Fruit fly (Drosophila melanogaster) whole organism, embryonic: ENCODE results near the gene MTF-1.
A peak's percentile ranks its signal among the peaks of the same experiment; 100 is the strongest.

ENCODE experiments used
- Adf1 ChIP-seq: fragments of 200-800 bp; sonication (Bioruptor generic); IDR thresholded peaks from 2 replicates; pipeline ENCODE4 v1.3.6; 2022; ENCODE audit warnings: missing biosample characterization, missing genetic modification characterization
- Aef1 ChIP-seq: fragments of 200-800 bp; sonication (Bioruptor generic); IDR thresholded peaks from 3 replicates; pipeline ENCODE4 v1.3.6; 2022; ENCODE audit warnings: missing biosample characterization, missing genetic modification characterization
- B-H1 ChIP-seq: fragments of 200-800 bp; sonication (Bioruptor generic); IDR thresholded peaks from 3 replicates; pipeline ENCODE4 v1.3.6; 2022; ENCODE audit warnings: missing biosample characterization, missing genetic modification characterization
- CG10543 ChIP-seq: fragments of 200-800 bp; sonication (Bioruptor generic); optimal IDR thresholded peaks from 3 replicates; lab custom pipeline; 2017; ENCODE audit warnings: missing biosample characterization, mild to moderate bottlenecking, missing genetic modification characterization, moderate library complexity
- CG12071 ChIP-seq: fragments of 200-800 bp; sonication (Bioruptor generic); optimal IDR thresholded peaks from 3 replicates; lab custom pipeline; 2018; ENCODE audit warnings: missing biosample characterization, mild to moderate bottlenecking, missing genetic modification characterization
- CG12299 ChIP-seq: fragments of 200-800 bp; sonication (Bioruptor generic); optimal IDR thresholded peaks from 2 replicates; lab custom pipeline; 2018; ENCODE audit warnings: missing biosample characterization, mild to moderate bottlenecking, missing genetic modification characterization
- CG13894 ChIP-seq: fragments of 200-800 bp; sonication (Bioruptor generic); optimal IDR thresholded peaks from 3 replicates; lab custom pipeline; 2018; ENCODE audit warnings: missing biosample characterization, mild to moderate bottlenecking, missing genetic modification characterization, moderate library complexity
- CG14050 ChIP-seq: fragments of 200-800 bp; sonication (Bioruptor generic); IDR thresholded peaks from 3 replicates; pipeline ENCODE4 v1.3.6; 2022; ENCODE audit warnings: missing biosample characterization, missing genetic modification characterization
- CG15073 ChIP-seq: fragments of 200-800 bp; sonication (Bioruptor generic); optimal IDR thresholded peaks from 2 replicates; lab custom pipeline; 2016; ENCODE audit warnings: missing biosample characterization, missing genetic modification characterization
- CG1529 ChIP-seq: fragments of 200-800 bp; sonication (Bioruptor generic); optimal IDR thresholded peaks from 3 replicates; lab custom pipeline; 2018; ENCODE audit warnings: missing biosample characterization, missing genetic modification characterization
- CG15479 ChIP-seq: fragments of 200-800 bp; sonication (Bioruptor generic); optimal IDR thresholded peaks from 3 replicates; lab custom pipeline; 2019; ENCODE audit warnings: missing biosample characterization, mild to moderate bottlenecking, missing genetic modification characterization, moderate library complexity
- CG17186 ChIP-seq: fragments of 200-800 bp; sonication (Bioruptor generic); optimal IDR thresholded peaks from 3 replicates; lab custom pipeline; 2017; ENCODE audit warnings: missing biosample characterization, missing genetic modification reagents, missing genetic modification characterization
- CG17612 ChIP-seq: fragments of 200-800 bp; sonication (Bioruptor generic); IDR thresholded peaks from 2 replicates; pipeline ENCODE4 v1.3.6; 2022; ENCODE audit warnings: missing biosample characterization, missing genetic modification characterization
- CG18619 ChIP-seq: fragments of 200-800 bp; sonication (Bioruptor generic); optimal IDR thresholded peaks from 3 replicates; lab custom pipeline; 2017; ENCODE audit warnings: missing biosample characterization, mild to moderate bottlenecking, missing genetic modification characterization
- CG2199 ChIP-seq: fragments of 200-800 bp; sonication (Bioruptor generic); IDR thresholded peaks from 3 replicates; pipeline ENCODE4 v1.3.6; 2022; ENCODE audit warnings: missing biosample characterization, missing genetic modification characterization
- CG2202 ChIP-seq: fragments of 200-800 bp; sonication (Bioruptor generic); optimal IDR thresholded peaks from 2 replicates; lab custom pipeline; 2018; ENCODE audit warnings: missing biosample characterization, mild to moderate bottlenecking, missing genetic modification characterization
- CG30403 ChIP-seq: fragments of 200-800 bp; sonication (Bioruptor generic); optimal IDR thresholded peaks from 3 replicates; lab custom pipeline; 2016; ENCODE audit warnings: missing biosample characterization, missing genetic modification characterization
- CG3407 ChIP-seq: fragments of 200-800 bp; sonication (Bioruptor generic); optimal IDR thresholded peaks from 2 replicates; lab custom pipeline; 2018; ENCODE audit warnings: missing biosample characterization, mild to moderate bottlenecking, missing genetic modification characterization
- CG3847 ChIP-seq: fragments of 200-800 bp; sonication (Bioruptor generic); IDR thresholded peaks from 2 replicates; pipeline ENCODE4 v1.3.6; 2022; ENCODE audit warnings: missing biosample characterization, missing genetic modification characterization
- CG4404 ChIP-seq: fragments of 200-800 bp; sonication (Bioruptor generic); IDR thresholded peaks from 2 replicates; pipeline ENCODE4 v1.3.6; 2022; ENCODE audit warnings: missing biosample characterization, missing genetic modification characterization
- CG4854 ChIP-seq: fragments of 200-800 bp; sonication (Bioruptor generic); optimal IDR thresholded peaks from 2 replicates; lab custom pipeline; 2016; ENCODE audit warnings: missing biosample characterization, missing genetic modification characterization, inconsistent platforms
- CG5180 ChIP-seq: fragments of 200-800 bp; sonication (Bioruptor generic); optimal IDR thresholded peaks from 3 replicates; lab custom pipeline; 2017; ENCODE audit warnings: missing biosample characterization, missing genetic modification characterization, mild to moderate bottlenecking, moderate library complexity, missing genetic modification reagents
- CG6272 ChIP-seq: fragments of 200-800 bp; sonication (Bioruptor generic); IDR thresholded peaks from 2 replicates; pipeline ENCODE4 v1.3.6; 2022; ENCODE audit warnings: missing biosample characterization, missing genetic modification characterization
- CG6654 ChIP-seq: fragments of 200-800 bp; sonication (Bioruptor generic); optimal IDR thresholded peaks from 2 replicates; lab custom pipeline; 2017; ENCODE audit warnings: missing biosample characterization, mild to moderate bottlenecking, missing genetic modification characterization
- Doc2 ChIP-seq: fragments of 200-800 bp; sonication (Bioruptor generic); IDR thresholded peaks from 2 replicates; pipeline ENCODE4 v1.3.6; 2022; ENCODE audit warnings: missing biosample characterization, missing genetic modification characterization
- Drgx ChIP-seq: fragments of 200-800 bp; sonication (Bioruptor generic); IDR thresholded peaks from 2 replicates; pipeline ENCODE4 v1.3.6; 2022; ENCODE audit warnings: missing biosample characterization, missing genetic modification characterization
- Ets97D ChIP-seq: fragments of 200-800 bp; sonication (Bioruptor generic); optimal IDR thresholded peaks from 3 replicates; lab custom pipeline; 2016; ENCODE audit warnings: missing biosample characterization, missing genetic modification characterization
- HLH4C ChIP-seq: fragments of 200-800 bp; sonication (Bioruptor generic); IDR thresholded peaks from 3 replicates; pipeline ENCODE4 v1.3.6; 2022; ENCODE audit warnings: missing biosample characterization, missing genetic modification characterization; ENCODE audit not compliant: partially characterized antibody
- Hmx ChIP-seq: fragments of 200-800 bp; sonication (Bioruptor generic); optimal IDR thresholded peaks from 2 replicates; lab custom pipeline; 2016; ENCODE audit warnings: missing biosample characterization, missing genetic modification characterization
- Mes4 ChIP-seq: fragments of 200-800 bp; sonication (Bioruptor generic); optimal IDR thresholded peaks from 2 replicates; lab custom pipeline; 2016; ENCODE audit warnings: missing biosample characterization, missing genetic modification characterization
- Neu2 ChIP-seq: fragments of 200-800 bp; sonication (Bioruptor generic); optimal IDR thresholded peaks from 3 replicates; lab custom pipeline; 2016; ENCODE audit warnings: missing biosample characterization, missing genetic modification characterization, borderline replicate concordance
- Poxn ChIP-seq: fragments of 200-800 bp; sonication (Bioruptor generic); IDR thresholded peaks from 2 replicates; pipeline ENCODE4 v1.3.6; 2022; ENCODE audit warnings: missing biosample characterization, missing genetic modification characterization
- Sox100B ChIP-seq: fragments of 200-800 bp; sonication (Bioruptor generic); optimal IDR thresholded peaks from 3 replicates; lab custom pipeline; 2018; ENCODE audit warnings: missing biosample characterization, mild to moderate bottlenecking, missing genetic modification characterization
- Taf1 ChIP-seq: fragments of 200-800 bp; sonication (Bioruptor generic); IDR thresholded peaks from 2 replicates; pipeline ENCODE4 v1.3.6; 2022; ENCODE audit warnings: missing biosample characterization, missing genetic modification characterization
- ase ChIP-seq: fragments of 200-800 bp; sonication (Bioruptor generic); IDR thresholded peaks from 3 replicates; pipeline ENCODE4 v1.3.6; 2022; ENCODE audit warnings: missing biosample characterization, missing genetic modification characterization
- ato ChIP-seq: fragments of 200-800 bp; sonication (Bioruptor generic); IDR thresholded peaks from 2 replicates; pipeline ENCODE4 v1.3.6; 2022; ENCODE audit warnings: missing biosample characterization, missing genetic modification characterization; ENCODE audit not compliant: partially characterized antibody
- chinmo ChIP-seq: fragments of 200-800 bp; sonication (Bioruptor generic); IDR thresholded peaks from 4 replicates; pipeline ENCODE4 v1.3.6; 2022; ENCODE audit warnings: missing biosample characterization, missing genetic modification characterization; ENCODE audit not compliant: partially characterized antibody
- croc ChIP-seq: fragments of 200-800 bp; sonication (Bioruptor generic); conservative IDR thresholded peaks from 3 replicates; pipeline ENCODE4 v1.3.6; 2022; ENCODE audit warnings: missing biosample characterization, missing genetic modification characterization
- dimm ChIP-seq: fragments of 200-800 bp; sonication (Bioruptor generic); IDR thresholded peaks from 2 replicates; pipeline ENCODE4 v1.3.6; 2022; ENCODE audit warnings: missing biosample characterization, missing genetic modification characterization
- eve ChIP-seq, 2 experiments: fragments of >200 bp; optimal IDR thresholded peaks; 2 replicates each; lab custom pipeline; 2017; ENCODE audit warnings: missing biosample characterization in 2 of 2, missing genetic modification characterization in 2 of 2
- gfzf ChIP-seq: fragments of 200-800 bp; sonication (Bioruptor generic); optimal IDR thresholded peaks from 2 replicates; lab custom pipeline; 2016; ENCODE audit warnings: missing biosample characterization, mild to moderate bottlenecking, missing genetic modification characterization, moderate library complexity
- insv ChIP-seq, 2 experiments: fragments of 200-800 bp; sonication (Bioruptor generic); optimal IDR thresholded peaks; 3 replicates each; lab custom pipeline; 2016 to 2018; ENCODE audit warnings: missing biosample characterization in 2 of 2, missing genetic modification characterization in 2 of 2
- nau ChIP-seq: fragments of 200-800 bp; sonication (Bioruptor generic); optimal IDR thresholded peaks from 3 replicates; lab custom pipeline; 2017; ENCODE audit warnings: missing biosample characterization, mild to moderate bottlenecking, missing genetic modification characterization, missing genetic modification reagents
- nerfin-2 ChIP-seq: fragments of 200-800 bp; sonication (Bioruptor generic); IDR thresholded peaks from 2 replicates; pipeline ENCODE4 v1.3.6; 2022; ENCODE audit warnings: missing biosample characterization, missing genetic modification characterization; ENCODE audit not compliant: partially characterized antibody
- nom ChIP-seq: fragments of 200-800 bp; sonication (Bioruptor generic); optimal IDR thresholded peaks from 2 replicates; lab custom pipeline; 2017; ENCODE audit warnings: missing biosample characterization, missing genetic modification characterization, mild to moderate bottlenecking, moderate library complexity, missing genetic modification reagents
- org-1 ChIP-seq: fragments of 200-800 bp; sonication (Bioruptor generic); optimal IDR thresholded peaks from 2 replicates; lab custom pipeline; 2017; ENCODE audit warnings: missing biosample characterization, missing genetic modification characterization
- repo ChIP-seq: fragments of 200-800 bp; sonication (Bioruptor generic); optimal IDR thresholded peaks from 2 replicates; lab custom pipeline; 2016; ENCODE audit warnings: missing biosample characterization, missing genetic modification characterization
- sd ChIP-seq: fragments of 200-800 bp; sonication (Bioruptor generic); optimal IDR thresholded peaks from 3 replicates; lab custom pipeline; 2018; ENCODE audit warnings: missing biosample characterization, mild to moderate bottlenecking, missing genetic modification characterization, moderate library complexity
- slbo ChIP-seq: fragments of 200-800 bp; sonication (Bioruptor generic); IDR thresholded peaks from 2 replicates; pipeline ENCODE4 v1.3.6; 2022; ENCODE audit warnings: missing biosample characterization, missing genetic modification characterization
- sr ChIP-seq: fragments of 200-800 bp; sonication (Bioruptor generic); IDR thresholded peaks from 3 replicates; pipeline ENCODE4 v1.3.6; 2022; ENCODE audit warnings: missing biosample characterization, missing genetic modification characterization

Gene MTF-1

dm6 chr3L:9461670-9462246 lies 31.6 kb downstream of the MTF-1 start (continued):
- TF ChIP-seq Doc2 (GFP tag; lab: Robert Waterston, UW) (no peak), nau (GFP tag; lab: Kevin White, UChicago) (no peak), CG6272 (peak; percentile 39; the same call in 1 of the 2 replicates), CG15073 (no peak), CG15479 (GFP tag; lab: Kevin White, UChicago) (peak; percentile 86), Taf1 (GFP tag; lab: Robert Waterston, UW) (no peak), Ets97D (GFP tag; lab: Kevin White, UChicago) (no peak), insv (GFP tag; optimal IDR thresholded peaks at IDR 0.05; lab: Kevin White, UChicago) (no peak), slbo (GFP tag; lab: Robert Waterston, UW) (peak; percentile 59), sr (GFP tag; lab: Robert Waterston, UW) (peak; percentile 6; the same call in 1 of the 3 replicates), Mes4 (GFP tag; lab: Kevin White, UChicago) (no peak), CG2199 (GFP tag; lab: Robert Waterston, UW) (peak; percentile 73; the same call in 2 of the 3 replicates), Sox100B (GFP tag; lab: Kevin White, UChicago) (no peak), HLH4C (GFP tag; lab: Robert Waterston, UW) (0 out of 3 replicates have a peak, but pooled peaks have one; percentile 18), CG4404 (GFP tag; lab: Robert Waterston, UW) (no peak), nerfin-2 (GFP tag; lab: Robert Waterston, UW) (no peak), nom (GFP tag; lab: Kevin White, UChicago) (no peak), Drgx (GFP tag; lab: Robert Waterston, UW) (peak; percentile 15; the same call in 1 of the 2 replicates), chinmo (GFP tag; lab: Robert Waterston, UW) (0 out of 4 replicates have a peak, but pooled peaks have one; percentile 46), Aef1 (GFP tag; lab: Robert Waterston, UW) (0 out of 3 replicates have a peak, but pooled peaks have one; percentile 9), Poxn (GFP tag; lab: Robert Waterston, UW) (no peak), CG12071 (GFP tag; lab: Kevin White, UChicago) (peak; percentile 58), CG3407 (GFP tag; lab: Kevin White, UChicago) (no peak), B-H1 (peak; percentile 18; the same call in 2 of the 3 replicates), org-1 (no peak), CG12299 (tag; lab: Kevin White, UChicago) (no peak), CG13894 (tag; lab: Kevin White, UChicago) (no peak), CG6654 (GFP tag; lab: Kevin White, UChicago) (peak; percentile 27), gfzf (no peak), sd (tag; lab: Kevin White, UChicago) (peak; percentile 83), CG10543 (GFP tag; lab: Kevin White, UChicago) (no peak), repo (GFP tag; lab: Kevin White, UChicago) (no peak), eve (GFP tag; optimal IDR thresholded peaks at IDR 0.05; lab: Kevin White, UChicago) (no peak), ato (GFP tag; lab: Robert Waterston, UW) (no peak), CG14050 (no peak), CG3847 (peak; percentile 28; the same call in 1 of the 2 replicates), Neu2 (GFP tag; lab: Kevin White, UChicago) (peak; percentile 44), CG17612 (GFP tag; lab: Robert Waterston, UW) (no peak), Hmx (GFP tag; lab: Kevin White, UChicago) (no peak), CG2202 (tag; lab: Kevin White, UChicago) (no peak), CG17186 (GFP tag; lab: Kevin White, UChicago) (peak; percentile 30), CG18619 (no peak), croc (GFP tag; lab: Robert Waterston, UW) (no peak), ase (no peak), Adf1 (GFP tag; lab: Robert Waterston, UW) (no peak), dimm (GFP tag; lab: Robert Waterston, UW) (no peak), CG4854 (no peak), CG5180 (GFP tag; lab: Kevin White, UChicago) (no peak), CG30403 (GFP tag; lab: Kevin White, UChicago) (no peak), CG1529 (GFP tag; lab: Kevin White, UChicago) (no peak)
